Worm (Caenorhabditis elegans): Measurements from ENCODE around the gene peli-1.

Gene peli-1

ce11 chrV:5668968-5669367 is 36.6 kb upstream of the peli-1 start:
- TF ChIP-seq sma-9 (GFP tag; optimal IDR thresholded peaks at IDR 0.05) (no peak), sma-9 (tag; optimal IDR thresholded peaks at IDR 0.05) (no peak), lsy-2 (tag; optimal IDR thresholded peaks at IDR 0.05) (no peak), nhr-77 (tag; optimal IDR thresholded peaks at IDR 0.05) (no peak), alr-1 (tag; optimal IDR thresholded peaks at IDR 0.05) (no peak), crh-2 (tag; optimal IDR thresholded peaks at IDR 0.05) (no peak), sma-3 (GFP tag; optimal IDR thresholded peaks at IDR 0.05) (no peak), blmp-1 (tag; optimal IDR thresholded peaks at IDR 0.05; ENCODE audit: insufficient read depth) (no peak), nhr-237 (tag; optimal IDR thresholded peaks at IDR 0.05) (no peak), snpc-4 (tag; optimal IDR thresholded peaks at IDR 0.05) (no peak), ztf-11 (tag; optimal IDR thresholded peaks at IDR 0.05) (no peak), mbf-1 (tag; optimal IDR thresholded peaks at IDR 0.05) (no peak)

- TF ChIP-seq mdl-1 (tag; optimal IDR thresholded peaks at IDR 0.05) (no peak), Y55F3AM.14 (GFP tag; optimal IDR thresholded peaks at IDR 0.05) (no peak), lsy-2 (tag; optimal IDR thresholded peaks at IDR 0.05) (no peak), unc-39 (tag; optimal IDR thresholded peaks at IDR 0.05) (no peak), nhr-25 (tag; optimal IDR thresholded peaks at IDR 0.05) (no peak), mbf-1 (tag; optimal IDR thresholded peaks at IDR 0.05) (no peak), ztf-4 (tag; optimal IDR thresholded peaks at IDR 0.05) (no peak), nhr-77 (tag; optimal IDR thresholded peaks at IDR 0.05) (no peak), ztf-1 (GFP tag; conservative IDR thresholded peaks at IDR 0.05) (no peak), elt-3 (tag; optimal IDR thresholded peaks at IDR 0.05) (no peak), C34F6.9 (tag; optimal IDR thresholded peaks at IDR 0.05) (no peak), R02D3.7 (tag; optimal IDR thresholded peaks at IDR 0.05) (no peak), sma-3 (GFP tag; optimal IDR thresholded peaks at IDR 0.05) (no peak), skn-1 (tag; optimal IDR thresholded peaks at IDR 0.05) (no peak), sma-9 (GFP tag; optimal IDR thresholded peaks at IDR 0.05) (no peak), sma-9 (tag; optimal IDR thresholded peaks at IDR 0.05) (no peak)
Measured at ce11 chrV:5672270-5672669, 33.3 kb upstream of the peli-1 start.

ce11 chrV:5676011-5676410 is 29.6 kb upstream of the peli-1 start, which contains the start of gene pqn-13:
Gene pqn-13 (minus strand): TSS chrV:5676111.
- TF ChIP-seq nhr-11 (tag; optimal IDR thresholded peaks at IDR 0.05) (no peak), lin-39 (tag; optimal IDR thresholded peaks at IDR 0.05) (no peak), fos-1 (tag; optimal IDR thresholded peaks at IDR 0.05) (no peak), lin-11 (tag; optimal IDR thresholded peaks at IDR 0.05) (no peak), ama-1 (optimal IDR thresholded peaks at IDR 0.05) (no peak), nhr-12 (tag; optimal IDR thresholded peaks at IDR 0.05) (no peak)

ce11 chrV:5677947-5678346 is 27.7 kb upstream of the peli-1 start:
- no peak for TF ChIP-seq nhr-25 (tag; optimal IDR thresholded peaks at IDR 0.05)
- TF ChIP-seq crh-2 (tag; optimal IDR thresholded peaks at IDR 0.05) = no peak
- no peak for TF ChIP-seq alr-1 (tag; optimal IDR thresholded peaks at IDR 0.05)
- TF ChIP-seq F13H6.1 (tag; optimal IDR thresholded peaks at IDR 0.05) = no peak
- no peak for TF ChIP-seq lin-11 (tag; optimal IDR thresholded peaks at IDR 0.05)
- TF ChIP-seq aly-2 (tag; optimal IDR thresholded peaks at IDR 0.05) = no peak
- TF ChIP-seq ceh-82 (tag; optimal IDR thresholded peaks at IDR 0.05) = no peak
- TF ChIP-seq nhr-237 (tag; optimal IDR thresholded peaks at IDR 0.05) = no peak
- no peak for TF ChIP-seq ztf-4 (tag; optimal IDR thresholded peaks at IDR 0.05)

ce11 chrV:5682530-5682929 is 23.1 kb upstream of the peli-1 start, which contains the start of gene prp-39:
Gene prp-39 (minus strand): TSS chrV:5682630.
- TF ChIP-seq lin-11 (tag; optimal IDR thresholded peaks at IDR 0.05) (no peak), unc-39 (tag; optimal IDR thresholded peaks at IDR 0.05) (no peak), lsy-2 (tag; optimal IDR thresholded peaks at IDR 0.05) (no peak), fos-1 (tag; optimal IDR thresholded peaks at IDR 0.05) (no peak), mab-5 (tag; optimal IDR thresholded peaks at IDR 0.05) (no peak), unc-55 (GFP tag; optimal IDR thresholded peaks at IDR 0.05) (no peak), nhr-11 (tag; optimal IDR thresholded peaks at IDR 0.05) (no peak), ztf-1 (GFP tag; conservative IDR thresholded peaks at IDR 0.05) (no peak), gmeb-1 (tag; optimal IDR thresholded peaks at IDR 0.05) (no peak), zag-1 (tag; optimal IDR thresholded peaks at IDR 0.05) (no peak), peb-1 (tag; optimal IDR thresholded peaks at IDR 0.05) (no peak), ztf-4 (tag; optimal IDR thresholded peaks at IDR 0.05) (no peak), lin-13 (GFP tag; optimal IDR thresholded peaks at IDR 0.05) (no peak), nhr-25 (tag; optimal IDR thresholded peaks at IDR 0.05) (no peak), ceh-16 (tag; optimal IDR thresholded peaks at IDR 0.05) (no peak), egl-27 (tag; optimal IDR thresholded peaks at IDR 0.05) (no peak), nhr-12 (tag; optimal IDR thresholded peaks at IDR 0.05) (no peak), nhr-10 (tag; optimal IDR thresholded peaks at IDR 0.05) (no peak), crh-2 (tag; optimal IDR thresholded peaks at IDR 0.05) (no peak)
